Fruit fly (Drosophila melanogaster): Measurements from ENCODE around the gene CG42526.

dm6 chr3L:9435831-9436230, 632 bp upstream of the CG42526 start:
- TF ChIP-seq CG8478 (optimal IDR thresholded peaks at IDR 0.05) (no peak), CTCF (optimal IDR thresholded peaks at IDR 0.05) (no peak)
